Worm (Caenorhabditis elegans): ENCODE results near the gene C06E1.9.

Gene C06E1.9

DNA sequence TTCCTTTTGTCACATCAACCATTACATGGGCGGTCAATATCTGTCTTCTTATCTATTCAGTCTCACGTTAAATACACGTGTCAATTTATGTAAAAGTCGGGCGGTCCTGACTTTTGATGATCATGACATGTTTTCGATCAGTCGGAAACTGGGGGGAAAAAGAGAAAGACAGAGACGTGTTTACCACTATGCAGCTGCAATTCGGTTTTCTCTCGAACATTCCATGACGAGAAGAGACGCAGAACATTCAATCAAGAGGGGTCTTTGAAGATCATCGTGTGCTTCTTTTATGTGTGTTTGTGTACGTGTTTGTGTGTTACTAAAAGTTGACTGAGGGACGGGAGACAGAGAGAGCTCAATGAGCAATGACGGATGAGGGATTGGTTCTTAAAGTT lies 48.8 kb upstream of the C06E1.9 start (continued):
- peak; percentile 9 for TF ChIP-seq B0261.1 (tag; optimal IDR thresholded peaks at IDR 0.05)
- 0 out of 2 replicates have a peak, but pooled peaks have one; percentile 18 for TF ChIP-seq ekl-4 (GFP tag; IDR thresholded peaks at IDR 0.05)
- peak; percentile 46; the same call in 1 of the 2 replicates for TF ChIP-seq mcd-1 (GFP tag; IDR thresholded peaks at IDR 0.05)
- TF ChIP-seq die-1 (tag; optimal IDR thresholded peaks at IDR 0.05): peak; percentile 52
- peak; percentile 12 for TF ChIP-seq snpc-3.4 (tag; optimal IDR thresholded peaks at IDR 0.05)
- TF ChIP-seq K11D2.4 (GFP tag; IDR thresholded peaks at IDR 0.05): peak; percentile 74
- TF ChIP-seq tbp1 (GFP tag; optimal IDR thresholded peaks at IDR 0.05): peak; percentile 68
- TF ChIP-seq lin-40 (tag; optimal IDR thresholded peaks at IDR 0.05): peak; percentile 91
- TF ChIP-seq D2030.7 (GFP tag; IDR thresholded peaks at IDR 0.05): no peak
- TF ChIP-seq nhr-90 (tag; optimal IDR thresholded peaks at IDR 0.05): peak; percentile 38
- TF ChIP-seq lsy-27 (tag; optimal IDR thresholded peaks at IDR 0.05; ENCODE audit: borderline replicate concordance, insufficient read depth): no peak
- no peak for TF ChIP-seq nhr-120 (GFP tag; IDR thresholded peaks at IDR 0.05)
- no peak for TF ChIP-seq madf-6 (GFP tag; IDR thresholded peaks at IDR 0.05)
- no peak for TF ChIP-seq nfya-2 (GFP tag; IDR thresholded peaks at IDR 0.05)
- 0 out of 2 replicates have a peak, but pooled peaks have one; percentile 11 for TF ChIP-seq madf-3 (GFP tag; IDR thresholded peaks at IDR 0.05)
- TF ChIP-seq atf-7 (tag; optimal IDR thresholded peaks at IDR 0.05): peak; percentile 77
- no peak for TF ChIP-seq F57C9.4 (tag; optimal IDR thresholded peaks at IDR 0.05)
- TF ChIP-seq somi-1 (GFP tag; optimal IDR thresholded peaks at IDR 0.05): peak; percentile 94
- TF ChIP-seq F52B5.7 (tag; optimal IDR thresholded peaks at IDR 0.05): no peak
- no peak for TF ChIP-seq xnd-1 (tag; optimal IDR thresholded peaks at IDR 0.05)
- TF ChIP-seq nhr-179 (tag; optimal IDR thresholded peaks at IDR 0.05): no peak
- peak; percentile 93 for TF ChIP-seq ztf-26 (tag; optimal IDR thresholded peaks at IDR 0.05)
- no peak for TF ChIP-seq lin-26 (GFP tag; IDR thresholded peaks at IDR 0.05)
- TF ChIP-seq ceh-100 (GFP tag; IDR thresholded peaks at IDR 0.05): no peak
- no peak for TF ChIP-seq mes-4 (tag; optimal IDR thresholded peaks at IDR 0.05)
- no peak for TF ChIP-seq cebp-2 (GFP tag; IDR thresholded peaks at IDR 0.05)
- no peak for TF ChIP-seq aptf-2 (GFP tag; conservative IDR thresholded peaks at IDR 0.05)
- no peak for TF ChIP-seq attf-3 (GFP tag; conservative IDR thresholded peaks at IDR 0.05)
- no peak for TF ChIP-seq dpl-1 (GFP tag; optimal IDR thresholded peaks at IDR 0.05)
- peak; percentile 52; the same call in 1 of the 2 replicates for TF ChIP-seq dox-1 (GFP tag; IDR thresholded peaks at IDR 0.05)
- TF ChIP-seq C06A6.2 (GFP tag; conservative IDR thresholded peaks at IDR 0.05): peak; percentile 64; the same call in 1 of the 2 replicates
- peak in 1 of 2 experiments; percentile 85 for TF ChIP-seq let-607 (tag; optimal IDR thresholded peaks at IDR 0.05)
- TF ChIP-seq F39B2.1 (GFP tag; IDR thresholded peaks at IDR 0.05): no peak
- peak; percentile 58 for TF ChIP-seq hmg-1.2 (GFP tag; IDR thresholded peaks at IDR 0.05)
- no peak for TF ChIP-seq hlh-12 (tag; optimal IDR thresholded peaks at IDR 0.05)
- peak; percentile 24 for TF ChIP-seq lin-54 (GFP tag; optimal IDR thresholded peaks at IDR 0.05)
- no peak for TF ChIP-seq Y67H2A.10 (GFP tag; conservative IDR thresholded peaks at IDR 0.05)
- TF ChIP-seq athp-1 (tag; optimal IDR thresholded peaks at IDR 0.05): no peak

DNA sequence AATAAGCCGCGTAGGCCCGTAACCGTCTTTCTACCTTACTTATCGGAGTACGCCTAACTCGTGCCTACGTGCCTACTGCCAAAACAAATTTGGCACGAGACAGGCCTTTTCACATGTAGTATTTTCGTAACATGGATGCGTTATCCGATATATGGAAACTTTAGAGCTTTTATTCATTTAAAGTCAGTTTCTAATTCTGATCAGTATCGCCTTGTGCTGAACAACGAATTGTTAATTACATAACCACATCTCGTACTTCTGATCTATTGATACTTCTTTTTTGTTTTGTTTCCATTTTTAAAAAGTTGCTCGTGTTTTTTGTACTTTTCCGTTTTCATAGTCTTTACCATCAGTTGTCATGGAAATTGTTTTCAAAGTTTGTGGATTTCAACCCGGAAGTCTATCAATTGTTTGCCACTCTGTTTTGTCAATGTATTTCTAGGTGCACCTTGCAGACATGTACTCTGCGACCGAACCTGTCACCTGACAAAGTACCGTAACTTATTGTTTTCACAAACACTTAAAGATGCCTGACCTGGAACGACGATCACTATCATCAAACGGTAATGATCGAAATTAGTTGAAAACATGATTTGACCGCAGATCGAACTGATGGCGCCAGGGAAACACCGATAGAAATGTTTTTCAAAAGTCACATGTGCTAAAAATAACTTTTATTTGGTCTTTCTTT lies 48.2 kb upstream of the C06E1.9 start:
- peak; percentile 41 for TF ChIP-seq ets-4 (GFP tag; optimal IDR thresholded peaks at IDR 0.05)
- 0 out of 2 replicates have a peak, but pooled peaks have one; percentile 62 for TF ChIP-seq F37B4.10 (GFP tag; IDR thresholded peaks at IDR 0.05)
- TF ChIP-seq ama-1 (optimal IDR thresholded peaks at IDR 0.05): peak; percentile 34
- TF ChIP-seq ama-1 (GFP tag; optimal IDR thresholded peaks at IDR 0.05): no peak
- no peak for TF ChIP-seq ztf-22 (GFP tag; optimal IDR thresholded peaks at IDR 0.05)
